Fruit fly (Drosophila melanogaster) whole organism, wandering third instar larva: ENCODE results near the gene ato.

ENCODE experiments used
- CG32264 ChIP-seq: fragments of 200-800 bp; sonication (Bioruptor generic); optimal IDR thresholded peaks from 2 replicates; lab custom pipeline; 2016; ENCODE audit warnings: missing biosample characterization, missing genetic modification characterization
- Hnf4 ChIP-seq: fragments of 200-800 bp; sonication (Bioruptor generic); optimal IDR thresholded peaks from 2 replicates; lab custom pipeline; 2016; ENCODE audit warnings: missing biosample characterization, mild to moderate bottlenecking, missing genetic modification characterization
- Vsx2 ChIP-seq: fragments of 200-300, 225-300 bp; sonication (Bioruptor generic); optimal IDR thresholded peaks from 2 replicates; lab custom pipeline; 2018; ENCODE audit warnings: missing biosample characterization, missing genetic modification characterization; ENCODE audit not compliant: partially characterized antibody
- br ChIP-seq: fragments of 200-800 bp; sonication (Bioruptor generic); optimal IDR thresholded peaks from 2 replicates; lab custom pipeline; 2016; ENCODE audit warnings: missing biosample characterization, missing genetic modification characterization
- brk ChIP-seq: fragments of 200-800 bp; sonication (Bioruptor generic); optimal IDR thresholded peaks from 2 replicates; lab custom pipeline; 2016; ENCODE audit warnings: missing biosample characterization, mild to moderate bottlenecking, missing genetic modification characterization
- dmrt93B ChIP-seq: fragments of 200-800 bp; sonication (Bioruptor generic); optimal IDR thresholded peaks from 2 replicates; lab custom pipeline; 2018; ENCODE audit warnings: missing biosample characterization, mild to moderate bottlenecking, missing genetic modification characterization
- h ChIP-seq: fragments of 200-800 bp; sonication (Bioruptor generic); optimal IDR thresholded peaks from 3 replicates; lab custom pipeline; 2016; ENCODE audit warnings: missing biosample characterization, mild to moderate bottlenecking, missing genetic modification characterization
- lola ChIP-seq: fragments of >200 bp; optimal IDR thresholded peaks from 2 replicates; lab custom pipeline; 2017; ENCODE audit warnings: missing biosample characterization, missing genetic modification characterization
- psq ChIP-seq: fragments of 200-800 bp; sonication (Bioruptor generic); optimal IDR thresholded peaks from 3 replicates; lab custom pipeline; 2017; ENCODE audit warnings: missing biosample characterization, mild to moderate bottlenecking, missing genetic modification characterization, moderate library complexity
- usp ChIP-seq: fragments of >200 bp; optimal IDR thresholded peaks from 2 replicates; lab custom pipeline; 2017; ENCODE audit warnings: missing biosample characterization, missing genetic modification characterization

DNA sequence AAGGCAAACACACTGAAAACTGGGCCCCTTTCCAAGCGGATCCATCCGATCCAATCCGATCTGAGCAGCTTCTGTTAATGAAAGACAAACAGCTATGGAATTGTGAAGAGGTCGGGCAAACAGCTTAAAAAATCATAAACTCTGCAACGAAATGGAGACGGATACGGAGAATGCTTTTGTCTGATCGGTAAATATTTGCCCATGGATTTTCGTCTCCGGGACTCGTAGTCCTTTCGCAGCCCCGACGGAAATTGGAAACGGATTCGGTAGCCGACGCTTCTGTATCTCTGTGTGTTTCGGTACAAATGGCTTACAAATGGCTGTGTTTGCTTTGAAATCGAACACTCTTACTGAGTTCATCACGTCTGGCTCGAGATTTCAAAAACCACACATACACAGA, 49.0 kb downstream of the ato start:
- TF ChIP-seq br (GFP tag; lab: Kevin White, UChicago) (no peak), h (GFP tag; lab: Kevin White, UChicago) (no peak), lola (no peak), CG32264 (GFP tag; lab: Kevin White, UChicago) (no peak), usp (GFP tag; lab: Kevin White, UChicago) (no peak), Hnf4 (no peak), dmrt93B (no peak), brk (GFP tag; lab: Kevin White, UChicago) (no peak), psq (GFP tag; lab: Kevin White, UChicago) (no peak), Vsx2 (GFP tag; lab: Kevin White, UChicago) (no peak)
